Fruit fly (Drosophila melanogaster) whole organism, embryonic: Measurements from ENCODE around the gene Tyler.

Experiments
- Aef1 ChIP-seq: fragments of 200-800 bp; sonication (Bioruptor generic); IDR thresholded peaks from 3 replicates; pipeline ENCODE4 v1.3.6; 2022; ENCODE audit warnings: missing biosample characterization, missing genetic modification characterization
- Bdp1 ChIP-seq: fragments of 200-800 bp; sonication (Bioruptor generic); optimal IDR thresholded peaks from 3 replicates; lab custom pipeline; 2016; ENCODE audit warnings: missing biosample characterization, missing genetic modification characterization
- CG10543 ChIP-seq: fragments of 200-800 bp; sonication (Bioruptor generic); optimal IDR thresholded peaks from 3 replicates; lab custom pipeline; 2017; ENCODE audit warnings: missing biosample characterization, mild to moderate bottlenecking, missing genetic modification characterization, moderate library complexity
- CG10979 ChIP-seq: fragments of 200-800 bp; sonication (Bioruptor generic); optimal IDR thresholded peaks from 2 replicates; lab custom pipeline; 2018; ENCODE audit warnings: missing biosample characterization, mild to moderate bottlenecking, missing genetic modification characterization, moderate library complexity
- CG11398 ChIP-seq: fragments of 200-800 bp; sonication (Bioruptor generic); optimal IDR thresholded peaks from 2 replicates; lab custom pipeline; 2016; ENCODE audit warnings: missing biosample characterization, missing genetic modification characterization
- CG11504 ChIP-seq: fragments of 200-800 bp; sonication (Bioruptor generic); optimal IDR thresholded peaks from 3 replicates; lab custom pipeline; 2019; ENCODE audit warnings: missing biosample characterization, mild to moderate bottlenecking, missing genetic modification characterization, moderate library complexity
- CG12391 ChIP-seq: fragments of 200-800 bp; sonication (Bioruptor generic); optimal IDR thresholded peaks from 3 replicates; lab custom pipeline; 2018; ENCODE audit warnings: missing biosample characterization, mild to moderate bottlenecking, missing genetic modification characterization, moderate library complexity
- CG12659 ChIP-seq: fragments of 200-800 bp; sonication (Bioruptor generic); optimal IDR thresholded peaks from 3 replicates; lab custom pipeline; 2017; ENCODE audit warnings: mild to moderate bottlenecking, missing biosample characterization, missing genetic modification reagents, missing genetic modification characterization
- CG13287 ChIP-seq: fragments of 200-800 bp; sonication (Bioruptor generic); IDR thresholded peaks from 2 replicates; pipeline ENCODE4 v1.3.6; 2022; ENCODE audit warnings: missing biosample characterization, missing genetic modification characterization; ENCODE audit not compliant: partially characterized antibody
- CG15514 ChIP-seq: fragments of 200-800 bp; sonication (Bioruptor generic); optimal IDR thresholded peaks from 3 replicates; lab custom pipeline; 2017; ENCODE audit warnings: missing biosample characterization, missing genetic modification characterization, mild to moderate bottlenecking, moderate library complexity, missing genetic modification reagents
- CG1647 ChIP-seq: fragments of 200-800 bp; sonication (Bioruptor generic); optimal IDR thresholded peaks from 3 replicates; lab custom pipeline; 2016; ENCODE audit warnings: missing biosample characterization, missing genetic modification characterization
- CG16863 ChIP-seq: fragments of 200-800 bp; sonication (Bioruptor generic); optimal IDR thresholded peaks from 3 replicates; lab custom pipeline; 2016; ENCODE audit warnings: missing biosample characterization, missing genetic modification characterization
- CG17328 ChIP-seq: fragments of 200-800 bp; sonication (Bioruptor generic); IDR thresholded peaks from 2 replicates; pipeline ENCODE4 v1.3.6; 2022; ENCODE audit warnings: missing biosample characterization, missing genetic modification characterization
- CG17359 ChIP-seq: fragments of 200-800 bp; sonication (Bioruptor generic); optimal IDR thresholded peaks from 3 replicates; lab custom pipeline; 2018; ENCODE audit warnings: missing biosample characterization, mild to moderate bottlenecking, missing genetic modification characterization, moderate library complexity
- CG30431 ChIP-seq: fragments of 200-800 bp; sonication (Bioruptor generic); optimal IDR thresholded peaks from 2 replicates; lab custom pipeline; 2017; ENCODE audit warnings: missing biosample characterization, missing genetic modification characterization
- CG3065 ChIP-seq: fragments of 200-800 bp; sonication (Bioruptor generic); optimal IDR thresholded peaks from 2 replicates; lab custom pipeline; 2016; ENCODE audit warnings: missing biosample characterization, missing genetic modification characterization
- CG32532 ChIP-seq: fragments of 200-800 bp; sonication (Bioruptor generic); IDR thresholded peaks from 2 replicates; pipeline ENCODE4 v1.3.6; 2022; ENCODE audit warnings: missing biosample characterization, missing genetic modification characterization
- CG32772 ChIP-seq: fragments of 200-800 bp; sonication (Bioruptor generic); IDR thresholded peaks from 2 replicates; pipeline ENCODE4 v1.3.6; 2022; ENCODE audit warnings: missing biosample characterization, missing genetic modification characterization
- CG34224 ChIP-seq: fragments of 200-800 bp; sonication (Bioruptor generic); IDR thresholded peaks from 3 replicates; pipeline ENCODE4 v1.3.6; 2022; ENCODE audit warnings: missing biosample characterization, missing genetic modification characterization; ENCODE audit not compliant: partially characterized antibody
- CG34422 ChIP-seq: fragments of 200-800 bp; sonication (Bioruptor generic); IDR thresholded peaks from 3 replicates; pipeline ENCODE4 v1.3.6; 2022; ENCODE audit warnings: missing biosample characterization, missing genetic modification characterization
- CG3847 ChIP-seq: fragments of 200-800 bp; sonication (Bioruptor generic); IDR thresholded peaks from 2 replicates; pipeline ENCODE4 v1.3.6; 2022; ENCODE audit warnings: missing biosample characterization, missing genetic modification characterization
- CG4707 ChIP-seq: fragments of 200-800 bp; sonication (Bioruptor generic); optimal IDR thresholded peaks from 2 replicates; lab custom pipeline; 2018; ENCODE audit warnings: missing biosample characterization, mild to moderate bottlenecking, missing genetic modification characterization, moderate library complexity
- CG5953 ChIP-seq: fragments of 200-800 bp; sonication (Bioruptor generic); IDR thresholded peaks from 2 replicates; pipeline ENCODE4 v1.3.6; 2022; ENCODE audit warnings: missing biosample characterization, missing genetic modification characterization
- CG6654 ChIP-seq: fragments of 200-800 bp; sonication (Bioruptor generic); optimal IDR thresholded peaks from 2 replicates; lab custom pipeline; 2017; ENCODE audit warnings: missing biosample characterization, mild to moderate bottlenecking, missing genetic modification characterization
- CG8944 ChIP-seq: fragments of 200-800 bp; sonication (Bioruptor generic); optimal IDR thresholded peaks from 3 replicates; lab custom pipeline; 2016; ENCODE audit warnings: missing biosample characterization, missing genetic modification characterization
- CG9797 ChIP-seq: fragments of 200-800 bp; sonication (Bioruptor generic); optimal IDR thresholded peaks from 3 replicates; lab custom pipeline; 2018; ENCODE audit warnings: missing biosample characterization, mild to moderate bottlenecking, missing genetic modification characterization
- Dad ChIP-seq: fragments of 200-800 bp; sonication (Bioruptor generic); optimal IDR thresholded peaks from 3 replicates; lab custom pipeline; 2016; ENCODE audit warnings: missing biosample characterization, missing genetic modification characterization
- E2f2 ChIP-seq: fragments of 200-800 bp; sonication (Bioruptor generic); IDR thresholded peaks from 2 replicates; pipeline ENCODE4 v1.3.6; 2022; ENCODE audit warnings: missing biosample characterization, missing genetic modification characterization
- Hmr ChIP-seq: fragments of 200-800 bp; sonication (Bioruptor generic); optimal IDR thresholded peaks from 3 replicates; lab custom pipeline; 2017; ENCODE audit warnings: mild to moderate bottlenecking, missing biosample characterization, missing genetic modification reagents, missing genetic modification characterization
- Hr3 ChIP-seq: fragments of 200-800 bp; sonication (Bioruptor generic); optimal IDR thresholded peaks from 3 replicates; lab custom pipeline; 2016; ENCODE audit warnings: missing biosample characterization, missing genetic modification characterization
- MBD-R2 ChIP-seq: fragments of 200-800 bp; sonication (Bioruptor generic); IDR thresholded peaks from 2 replicates; pipeline ENCODE4 v1.3.6; 2022; ENCODE audit warnings: missing biosample characterization, missing genetic modification characterization
- Max ChIP-seq: fragments of 200-800 bp; sonication (Bioruptor generic); optimal IDR thresholded peaks from 2 replicates; lab custom pipeline; 2016; ENCODE audit warnings: missing biosample characterization, mild to moderate bottlenecking, missing genetic modification characterization
- NC2α ChIP-seq: fragments of 200-800 bp; sonication (Bioruptor generic); optimal IDR thresholded peaks from 2 replicates; lab custom pipeline; 2016; ENCODE audit warnings: missing biosample characterization, missing genetic modification characterization
- NC2β ChIP-seq: fragments of 200-800 bp; sonication (Bioruptor generic); optimal IDR thresholded peaks from 2 replicates; lab custom pipeline; 2016; ENCODE audit warnings: missing biosample characterization, missing genetic modification characterization
- NFAT ChIP-seq: fragments of 200-800 bp; sonication (Bioruptor generic); IDR thresholded peaks from 2 replicates; pipeline ENCODE4 v1.3.6; 2022; ENCODE audit warnings: missing biosample characterization, missing genetic modification characterization
- Opbp ChIP-seq: fragments of 200-800 bp; sonication (Bioruptor generic); IDR thresholded peaks from 3 replicates; pipeline ENCODE4 v1.3.6; 2022; ENCODE audit warnings: missing biosample characterization, missing genetic modification characterization; ENCODE audit not compliant: partially characterized antibody
- Sin3A ChIP-seq: fragments of >200 bp; optimal IDR thresholded peaks from 2 replicates; lab custom pipeline; 2018
- Sox102F ChIP-seq: fragments of 200-800 bp; sonication (Bioruptor generic); optimal IDR thresholded peaks from 2 replicates; lab custom pipeline; 2018; ENCODE audit warnings: missing biosample characterization, mild to moderate bottlenecking, missing genetic modification characterization, moderate library complexity
- Xbp1 ChIP-seq: fragments of 200-800 bp; sonication (Bioruptor generic); optimal IDR thresholded peaks from 3 replicates; lab custom pipeline; 2016; ENCODE audit warnings: missing biosample characterization, mild to moderate bottlenecking, missing genetic modification characterization
- ap ChIP-seq: fragments of 200-800 bp; sonication (Bioruptor generic); IDR thresholded peaks from 2 replicates; pipeline ENCODE4 v1.3.6; 2022; ENCODE audit warnings: missing biosample characterization, missing genetic modification characterization
- br ChIP-seq: fragments of >200 bp; optimal IDR thresholded peaks from 2 replicates; lab custom pipeline; 2017
- cas ChIP-seq: fragments of 200-800 bp; sonication (Bioruptor generic); IDR thresholded peaks from 2 replicates; pipeline ENCODE4 v1.3.6; 2022; ENCODE audit warnings: missing biosample characterization, missing genetic modification characterization
- chif ChIP-seq, 2 experiments: fragments of 200-800 bp; sonication (Bioruptor generic); optimal IDR thresholded peaks; 3 replicates each; lab custom pipeline; 2016; ENCODE audit warnings: missing biosample characterization in 2 of 2, missing genetic modification characterization in 2 of 2
- dmrt11E ChIP-seq: fragments of 200-800 bp; sonication (Bioruptor generic); optimal IDR thresholded peaks from 3 replicates; lab custom pipeline; 2018; ENCODE audit warnings: missing biosample characterization, mild to moderate bottlenecking, missing genetic modification characterization, moderate library complexity
- emc ChIP-seq: fragments of 200-800 bp; sonication (Bioruptor generic); optimal IDR thresholded peaks from 2 replicates; lab custom pipeline; 2016; ENCODE audit warnings: missing biosample characterization, missing genetic modification characterization
- otp ChIP-seq: fragments of 200-800 bp; sonication (Bioruptor generic); IDR thresholded peaks from 3 replicates; pipeline ENCODE4, ENCODE4 v1.3.6; 2022; ENCODE audit warnings: missing biosample characterization, missing genetic modification characterization
- pb ChIP-seq: fragments of 200-800 bp; sonication (Bioruptor generic); optimal IDR thresholded peaks from 3 replicates; lab custom pipeline; 2016; ENCODE audit warnings: missing biosample characterization, missing genetic modification characterization
- pfk ChIP-seq: fragments of 200-800 bp; sonication (Bioruptor generic); optimal IDR thresholded peaks from 2 replicates; lab custom pipeline; 2018; ENCODE audit warnings: missing biosample characterization, mild to moderate bottlenecking, missing genetic modification characterization, moderate library complexity
- sisA ChIP-seq: fragments of 200-800 bp; sonication (Bioruptor generic); IDR thresholded peaks from 2 replicates; pipeline ENCODE4 v1.3.6; 2022; ENCODE audit warnings: missing biosample characterization, missing genetic modification characterization
- sna ChIP-seq: fragments of 200-800 bp; sonication (Bioruptor generic); IDR thresholded peaks from 2 replicates; pipeline ENCODE4 v1.3.6; 2022; ENCODE audit warnings: missing biosample characterization, missing genetic modification characterization; ENCODE audit not compliant: partially characterized antibody
- yki ChIP-seq: fragments of >200 bp; optimal IDR thresholded peaks from 3 replicates; lab custom pipeline; 2018
- zfh1 ChIP-seq: fragments of 200-800 bp; sonication (Bioruptor generic); IDR thresholded peaks from 3 replicates; pipeline ENCODE4 v1.3.6; 2022; ENCODE audit warnings: missing biosample characterization, missing genetic modification characterization

Tyler gene

dm6 chrX:19608042-19608609 lies 3.2 kb upstream of the Tyler start (continued):
- no peak for TF ChIP-seq CG6654 (GFP tag; lab: Kevin White, UChicago)
- peak; percentile 82 for TF ChIP-seq CG10543
- TF ChIP-seq Sox102F (GFP tag; lab: Kevin White, UChicago) = no peak
- no peak for TF ChIP-seq NC2α (GFP tag; lab: Kevin White, UChicago)
- peak; percentile 16 for TF ChIP-seq pfk (GFP tag; lab: Kevin White, UChicago)
- TF ChIP-seq CG17359 (tag; lab: Kevin White, UChicago) = no peak
- TF ChIP-seq dmrt11E (tag; lab: Kevin White, UChicago) = no peak
- TF ChIP-seq CG12659 (GFP tag; lab: Kevin White, UChicago) = no peak
- no peak for TF ChIP-seq CG3847 (GFP tag; lab: Robert Waterston, UW)
- no peak for TF ChIP-seq pb (GFP tag; lab: Kevin White, UChicago)
- no peak for TF ChIP-seq CG9797 (GFP tag; lab: Kevin White, UChicago)
- TF ChIP-seq Sin3A = no peak
- no peak for TF ChIP-seq CG16863 (GFP tag; lab: Kevin White, UChicago)
- no peak for TF ChIP-seq Bdp1 (GFP tag; lab: Kevin White, UChicago)
- TF ChIP-seq Dad = no peak
- peak; percentile 35; the same call in 2 of the 3 replicates for TF ChIP-seq CG34224 (GFP tag; lab: Robert Waterston, UW)
- TF ChIP-seq CG11504 = no peak
- no peak for TF ChIP-seq sisA (GFP tag; lab: Robert Waterston, UW)
- no peak for TF ChIP-seq ap
- TF ChIP-seq CG1647 (GFP tag; lab: Kevin White, UChicago) = no peak
- TF ChIP-seq Aef1 (GFP tag; lab: Robert Waterston, UW) = no peak
- no peak for TF ChIP-seq CG8944 (GFP tag; lab: Kevin White, UChicago)
- TF ChIP-seq zfh1 (GFP tag; lab: Robert Waterston, UW) = peak; percentile 14; the same call in 1 of the 3 replicates
- TF ChIP-seq Max (GFP tag; lab: Kevin White, UChicago) = no peak
- no peak for TF ChIP-seq NC2β
- TF ChIP-seq br (lab: Kevin White, UChicago) = no peak
- TF ChIP-seq CG4707 (GFP tag; lab: Kevin White, UChicago) = no peak
- TF ChIP-seq CG3065 (GFP tag; lab: Kevin White, UChicago) = no peak
- TF ChIP-seq CG30431 (GFP tag; lab: Kevin White, UChicago) = no peak
- peak; percentile 23 for TF ChIP-seq CG15514 (GFP tag; lab: Kevin White, UChicago)
- TF ChIP-seq CG34422 = peak; percentile 28; the same call in 1 of the 3 replicates
- TF ChIP-seq E2f2 = peak; percentile 35; the same call in 1 of the 2 replicates
- TF ChIP-seq CG13287 = peak; percentile 60
- no peak for TF ChIP-seq CG32532 (GFP tag; lab: Robert Waterston, UW)
- no peak for TF ChIP-seq cas (GFP tag; lab: Robert Waterston, UW)
- no peak for TF ChIP-seq emc (GFP tag; lab: Kevin White, UChicago)
- peak; percentile 55; the same call in 2 of the 3 replicates for TF ChIP-seq Opbp (GFP tag; lab: Robert Waterston, UW)
- TF ChIP-seq CG32772 = no peak
- no peak for TF ChIP-seq MBD-R2 (GFP tag; lab: Robert Waterston, UW)
- no peak for TF ChIP-seq CG12391 (tag; lab: Kevin White, UChicago)
- no peak for TF ChIP-seq CG5953 (GFP tag; lab: Robert Waterston, UW)
- TF ChIP-seq CG17328 = no peak
- TF ChIP-seq CG10979 = no peak
- TF ChIP-seq CG11398 = no peak
- no peak for TF ChIP-seq sna (GFP tag; lab: Robert Waterston, UW)
- TF ChIP-seq Hr3 = no peak
- no peak for TF ChIP-seq NFAT (GFP tag; lab: Robert Waterston, UW)
- TF ChIP-seq yki (lab: Kevin White, UChicago) = no peak
- TF ChIP-seq chif (GFP tag; optimal IDR thresholded peaks at IDR 0.05; lab: Kevin White, UChicago) = no peak
- no peak for TF ChIP-seq Hmr (GFP tag; lab: Kevin White, UChicago)
- no peak for TF ChIP-seq otp (GFP tag; lab: Robert Waterston, UW)
- no peak for TF ChIP-seq Xbp1 (GFP tag; lab: Kevin White, UChicago)
